Worm (Caenorhabditis elegans): ENCODE measurements around the gene ttr-19.
A peak's percentile ranks its signal among the peaks of the same experiment; 100 is the strongest.

The ttr-19 gene

DNA sequence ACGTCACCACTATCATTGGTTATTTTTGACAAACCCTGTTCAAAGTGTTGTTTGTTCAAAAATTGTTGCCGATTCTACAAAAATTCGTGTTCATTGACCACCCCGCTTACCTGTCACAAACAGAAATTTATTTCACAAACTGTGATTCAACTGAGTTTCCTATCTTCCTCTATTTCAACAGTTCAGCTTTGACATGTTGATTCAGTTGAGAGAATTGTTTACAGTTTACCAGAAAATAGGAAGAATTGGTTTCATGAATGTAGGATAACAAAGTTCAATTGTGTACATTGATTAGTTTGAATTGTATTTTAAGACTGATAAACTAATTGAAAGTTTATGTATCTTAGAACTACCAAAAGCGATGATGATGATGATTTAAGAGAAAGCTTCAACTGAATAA is 18.4 kb upstream of the ttr-19 start:
- TF ChIP-seq lsy-2 (tag; optimal IDR thresholded peaks at IDR 0.05) = no peak
- TF ChIP-seq mdl-1 (tag; optimal IDR thresholded peaks at IDR 0.05) = no peak
- no peak for TF ChIP-seq C34F6.9 (tag; optimal IDR thresholded peaks at IDR 0.05)
- no peak for TF ChIP-seq snpc-4 (tag; optimal IDR thresholded peaks at IDR 0.05)
- no peak for TF ChIP-seq nhr-25 (tag; optimal IDR thresholded peaks at IDR 0.05)

DNA sequence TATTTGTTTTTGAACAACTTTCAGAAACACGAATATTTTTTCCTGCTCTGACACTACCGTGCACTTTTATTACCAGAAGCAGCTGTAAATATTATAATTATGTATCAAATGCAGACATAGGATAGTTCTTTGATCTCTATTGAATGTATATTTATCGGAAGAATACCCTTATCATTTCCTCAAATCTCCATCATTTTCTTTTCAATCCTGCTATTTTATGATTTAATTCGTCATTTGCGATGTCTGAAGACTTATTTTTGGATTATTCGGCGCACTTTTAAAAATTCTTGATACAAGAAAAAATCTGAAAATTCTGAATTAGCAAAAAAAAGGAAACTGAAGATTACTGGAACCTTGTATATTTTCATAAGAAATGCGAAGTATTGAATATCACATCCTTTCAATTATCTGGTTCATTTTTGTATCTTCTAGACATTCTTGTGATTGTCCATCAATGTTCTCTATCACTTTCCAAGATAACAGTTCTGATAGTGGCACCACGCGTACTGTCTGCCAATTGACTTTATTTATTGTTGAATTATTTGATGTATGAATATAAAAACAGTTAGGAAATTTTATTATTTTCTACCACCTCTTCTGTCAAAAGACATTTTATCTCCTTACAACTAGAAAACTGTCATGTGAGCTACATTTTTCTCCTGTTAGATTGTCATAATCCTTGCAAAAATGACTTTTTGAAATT is 16.9 kb upstream of the ttr-19 start:
- peak; percentile 46 for TF ChIP-seq fos-1 (tag; optimal IDR thresholded peaks at IDR 0.05)
- TF ChIP-seq sma-9 (GFP tag; optimal IDR thresholded peaks at IDR 0.05) = peak; percentile 41
- no peak for TF ChIP-seq sma-9 (tag; optimal IDR thresholded peaks at IDR 0.05)
- no peak for TF ChIP-seq nhr-12 (tag; optimal IDR thresholded peaks at IDR 0.05)

DNA sequence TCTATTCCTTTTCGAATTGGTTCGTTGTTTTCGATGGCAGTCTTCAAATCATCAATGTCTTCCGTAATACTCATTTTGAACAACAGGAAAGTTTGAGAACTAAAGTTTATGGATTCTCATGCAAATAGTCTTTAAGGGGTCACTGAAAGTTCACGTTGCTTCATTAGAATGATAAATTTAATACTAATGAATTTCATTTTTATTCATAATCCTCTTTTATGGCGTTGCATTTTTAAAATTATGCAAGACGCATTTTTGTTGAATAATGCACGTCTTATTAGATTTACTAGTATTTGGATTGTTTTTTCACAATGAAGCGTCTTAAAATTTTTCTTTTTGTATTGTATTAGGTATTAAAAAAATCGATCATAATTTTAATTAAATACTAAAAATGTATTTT is 15.9 kb upstream of the ttr-19 start, which contains the start of gene C12D8.9:
C12D8.9 (minus strand) TSS at position 101 of the 400 bp plus-strand sequence.
- TF ChIP-seq nhr-23 (tag; optimal IDR thresholded peaks at IDR 0.05) = no peak
- no peak for TF ChIP-seq peb-1 (tag; optimal IDR thresholded peaks at IDR 0.05)
- no peak for TF ChIP-seq unc-62 (GFP tag; optimal IDR thresholded peaks at IDR 0.05)
- no peak for TF ChIP-seq zag-1 (tag; optimal IDR thresholded peaks at IDR 0.05)
- TF ChIP-seq sma-3 (GFP tag; optimal IDR thresholded peaks at IDR 0.05) = no peak
- TF ChIP-seq nhr-129 (tag; optimal IDR thresholded peaks at IDR 0.05) = no peak
- TF ChIP-seq nhr-10 (tag; optimal IDR thresholded peaks at IDR 0.05) = no peak

DNA sequence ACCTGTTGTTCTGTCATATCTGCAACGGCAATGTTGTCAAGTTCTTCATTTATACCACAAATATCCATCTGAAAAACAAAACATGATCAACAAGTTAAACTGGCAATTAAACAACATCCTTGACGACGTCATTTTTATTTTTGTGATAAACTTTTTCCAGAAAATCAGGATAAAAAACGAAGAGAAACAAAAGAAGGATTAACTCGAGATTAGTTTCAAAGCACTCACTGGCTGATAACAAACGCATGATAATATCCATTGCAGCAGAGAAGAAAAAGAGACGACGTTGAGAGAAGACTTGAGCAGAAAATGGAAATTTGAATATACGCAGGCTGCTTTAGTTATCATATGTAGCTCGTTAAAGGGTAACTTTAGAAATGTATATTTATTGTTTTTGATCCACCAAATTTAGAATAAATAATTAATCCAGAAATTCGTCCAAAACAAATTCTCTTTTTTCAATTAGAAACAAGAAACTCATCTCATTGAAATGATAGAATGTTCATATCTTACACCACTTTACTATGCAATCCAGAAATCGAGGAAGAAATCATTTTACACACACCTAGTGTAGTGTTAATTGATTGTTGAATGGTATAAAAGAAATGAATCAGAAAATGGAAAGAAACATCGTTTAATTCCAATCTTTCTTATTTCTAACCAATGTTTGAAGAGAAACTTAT is 14.0 kb upstream of the ttr-19 start, which contains the start of the genes C12D8.21 and col-148:
C12D8.21 (minus strand) TSS at position 68 of the 683 bp plus-strand sequence.
col-148 (plus strand) TSS at position 633 of the 683 bp plus-strand sequence.
- TF ChIP-seq ZK546.5 (tag; optimal IDR thresholded peaks at IDR 0.05) (no peak), blmp-1 (tag; optimal IDR thresholded peaks at IDR 0.05; ENCODE audit: insufficient read depth) (no peak), elt-3 (tag; optimal IDR thresholded peaks at IDR 0.05) (no peak), mbf-1 (tag; optimal IDR thresholded peaks at IDR 0.05) (no peak), ceh-16 (tag; optimal IDR thresholded peaks at IDR 0.05) (no peak), unc-55 (GFP tag; optimal IDR thresholded peaks at IDR 0.05) (no peak), sem-4 (tag; optimal IDR thresholded peaks at IDR 0.05) (no peak), snpc-4 (tag; optimal IDR thresholded peaks at IDR 0.05) (no peak), mab-5 (tag; optimal IDR thresholded peaks at IDR 0.05) (no peak), C34F6.9 (tag; optimal IDR thresholded peaks at IDR 0.05) (no peak), lin-39 (tag; optimal IDR thresholded peaks at IDR 0.05) (no peak), ama-1 (optimal IDR thresholded peaks at IDR 0.05) (no peak), nhr-12 (tag; optimal IDR thresholded peaks at IDR 0.05) (no peak), F13H6.1 (tag; optimal IDR thresholded peaks at IDR 0.05) (no peak), sma-9 (GFP tag; optimal IDR thresholded peaks at IDR 0.05) (no peak), sma-9 (tag; optimal IDR thresholded peaks at IDR 0.05) (no peak), gmeb-1 (tag; optimal IDR thresholded peaks at IDR 0.05) (no peak), nhr-21 (tag; optimal IDR thresholded peaks at IDR 0.05) (no peak), aly-2 (tag; optimal IDR thresholded peaks at IDR 0.05) (no peak), lsy-2 (tag; optimal IDR thresholded peaks at IDR 0.05) (no peak), nhr-25 (tag; optimal IDR thresholded peaks at IDR 0.05) (no peak)

ce11 chrV:10239861-10240260 is 12.6 kb upstream of the ttr-19 start, which contains the start of gene fipr-8:
fipr-8 (minus strand) TSS chrV:10239961.
- no peak for TF ChIP-seq ztf-1 (GFP tag; conservative IDR thresholded peaks at IDR 0.05)
- no peak for TF ChIP-seq unc-62 (GFP tag; optimal IDR thresholded peaks at IDR 0.05)
- no peak for TF ChIP-seq mbf-1 (tag; optimal IDR thresholded peaks at IDR 0.05)
- TF ChIP-seq ztf-4 (tag; optimal IDR thresholded peaks at IDR 0.05) = no peak
- TF ChIP-seq lin-13 (GFP tag; optimal IDR thresholded peaks at IDR 0.05) = no peak
- no peak for TF ChIP-seq crh-2 (tag; optimal IDR thresholded peaks at IDR 0.05)
- TF ChIP-seq nhr-23 (tag; optimal IDR thresholded peaks at IDR 0.05) = no peak
- TF ChIP-seq snpc-4 (tag; optimal IDR thresholded peaks at IDR 0.05) = no peak
- TF ChIP-seq nhr-25 (tag; optimal IDR thresholded peaks at IDR 0.05) = no peak
- TF ChIP-seq lin-11 (tag; optimal IDR thresholded peaks at IDR 0.05) = no peak
- no peak for TF ChIP-seq egl-27 (tag; optimal IDR thresholded peaks at IDR 0.05)
- TF ChIP-seq nhr-237 (tag; optimal IDR thresholded peaks at IDR 0.05) = no peak
